Worm (Caenorhabditis elegans): Measurements from ENCODE around the gene rsu-1.

DNA sequence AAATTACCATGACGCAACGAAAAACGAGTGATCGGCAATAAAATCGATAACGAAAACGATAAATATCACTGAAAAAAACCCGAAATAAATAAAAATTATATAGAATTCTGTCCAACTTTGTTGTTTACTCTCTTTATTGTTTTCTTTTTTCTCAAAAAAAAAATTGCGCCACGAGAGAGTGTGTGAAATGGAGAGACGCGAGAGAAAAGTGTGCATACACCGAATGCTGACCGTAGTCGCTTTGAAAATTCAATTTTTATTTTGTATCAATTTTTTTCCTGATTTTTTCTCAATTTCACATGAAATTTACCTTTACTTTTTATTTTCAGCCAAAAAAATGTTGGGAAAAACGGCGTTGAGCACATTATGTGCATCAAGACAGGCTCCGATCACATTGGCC is 38.1 kb downstream of the rsu-1 start, which contains the start of the genes M01F1.4 and mrpl-35:
- TF ChIP-seq unc-39 (tag; optimal IDR thresholded peaks at IDR 0.05) (no peak), ama-1 (optimal IDR thresholded peaks at IDR 0.05) (no peak), fkh-10 (GFP tag; optimal IDR thresholded peaks at IDR 0.05) (no peak), elt-1 (tag; optimal IDR thresholded peaks at IDR 0.05) (no peak), ztf-11 (tag; optimal IDR thresholded peaks at IDR 0.05) (no peak)
